Fruit fly (Drosophila melanogaster) whole organism, embryonic: ENCODE data around the gene CG14655.

Source experiments
- CG14710 ChIP-seq: fragments of 200-800 bp; sonication (Bioruptor generic); optimal IDR thresholded peaks from 3 replicates; lab custom pipeline; 2019; ENCODE audit warnings: missing biosample characterization, mild to moderate bottlenecking, missing genetic modification characterization, moderate library complexity
- CG16813 ChIP-seq: fragments of 200-800 bp; sonication (Bioruptor generic); IDR thresholded peaks from 3 replicates; pipeline ENCODE4 v1.3.6; 2022; ENCODE audit warnings: missing biosample characterization, missing genetic modification characterization; ENCODE audit not compliant: partially characterized antibody
- Dll ChIP-seq: fragments of 200-800 bp; sonication (Bioruptor generic); IDR thresholded peaks from 4 replicates; pipeline ENCODE4 v1.3.6; 2022; ENCODE audit warnings: missing biosample characterization, missing genetic modification characterization; ENCODE audit not compliant: partially characterized antibody
- HLH4C ChIP-seq: fragments of 200-800 bp; sonication (Bioruptor generic); IDR thresholded peaks from 3 replicates; pipeline ENCODE4 v1.3.6; 2022; ENCODE audit warnings: missing biosample characterization, missing genetic modification characterization; ENCODE audit not compliant: partially characterized antibody
- dmrt11E ChIP-seq: fragments of 200-800 bp; sonication (Bioruptor generic); optimal IDR thresholded peaks from 3 replicates; lab custom pipeline; 2018; ENCODE audit warnings: missing biosample characterization, mild to moderate bottlenecking, missing genetic modification characterization, moderate library complexity
- jigr1 ChIP-seq: fragments of 200-800 bp; sonication (Bioruptor generic); IDR thresholded peaks from 3 replicates; pipeline ENCODE4 v1.3.6; 2022; ENCODE audit warnings: missing biosample characterization, missing genetic modification characterization
- mirr ChIP-seq: fragments of 200-800 bp; sonication (Bioruptor generic); optimal IDR thresholded peaks from 3 replicates; lab custom pipeline; 2018; ENCODE audit warnings: missing biosample characterization, mild to moderate bottlenecking, missing genetic modification characterization
- pita ChIP-seq: fragments of 200-800 bp; sonication (Bioruptor generic); optimal IDR thresholded peaks from 2 replicates; lab custom pipeline; 2017; ENCODE audit warnings: missing biosample characterization, mild to moderate bottlenecking, missing genetic modification characterization
- rib ChIP-seq: fragments of 200-800 bp; sonication (Bioruptor generic); IDR thresholded peaks from 2 replicates; pipeline ENCODE4 v1.3.6; 2022; ENCODE audit warnings: missing biosample characterization, missing genetic modification characterization
- stc ChIP-seq: fragments of 200-800 bp; sonication (Bioruptor generic); IDR thresholded peaks from 2 replicates; pipeline ENCODE4 v1.3.6; 2022; ENCODE audit warnings: missing biosample characterization, missing genetic modification characterization
- stwl ChIP-seq: fragments of 200-800 bp; sonication (Bioruptor generic); optimal IDR thresholded peaks from 3 replicates; lab custom pipeline; 2018; ENCODE audit warnings: missing biosample characterization, mild to moderate bottlenecking, missing genetic modification characterization, moderate library complexity
- vnd ChIP-seq: fragments of 200-800 bp; sonication (Bioruptor generic); IDR thresholded peaks from 3 replicates; pipeline ENCODE4 v1.3.6; 2022; ENCODE audit warnings: missing biosample characterization, missing genetic modification characterization; ENCODE audit not compliant: partially characterized antibody
- vvl ChIP-seq: fragments of 200-800 bp; sonication (Bioruptor generic); IDR thresholded peaks from 2 replicates; pipeline ENCODE4 v1.3.6; 2022; ENCODE audit warnings: missing biosample characterization, missing genetic modification characterization

Gene CG14655

DNA sequence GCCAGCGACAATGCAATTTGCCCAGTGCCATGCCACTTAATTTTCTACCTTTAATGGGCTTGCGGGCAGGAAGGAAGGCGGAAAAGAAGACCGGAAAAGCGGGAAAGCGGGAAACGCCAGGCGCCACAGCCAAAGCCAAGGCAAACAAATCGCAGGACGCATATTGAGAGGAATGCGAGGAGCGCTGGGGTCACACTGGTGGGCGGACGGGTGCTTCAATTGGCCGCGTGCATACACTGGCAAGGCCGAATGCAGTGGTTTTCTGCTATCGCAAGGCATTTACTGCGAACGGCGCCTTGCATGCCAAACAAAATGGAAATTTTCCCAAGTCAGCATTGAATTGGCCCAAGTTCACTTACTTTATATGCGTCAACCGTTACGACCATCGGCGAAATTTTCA is 51.7 kb downstream of the CG14655 start:
- TF ChIP-seq stwl (tag; lab: Kevin White, UChicago) (peak; percentile 95), HLH4C (GFP tag; lab: Robert Waterston, UW) (0 out of 3 replicates have a peak, but pooled peaks have one; percentile 26), vnd (0 out of 3 replicates have a peak, but pooled peaks have one; percentile 28), rib (GFP tag; lab: Robert Waterston, UW) (no peak), stc (GFP tag; lab: Robert Waterston, UW) (no peak), pita (no peak), mirr (GFP tag; lab: Kevin White, UChicago) (no peak), vvl (GFP tag; lab: Robert Waterston, UW) (0 out of 2 replicates have a peak, but pooled peaks have one; percentile 30), dmrt11E (tag; lab: Kevin White, UChicago) (no peak), Dll (GFP tag; lab: Robert Waterston, UW) (0 out of 4 replicates have a peak, but pooled peaks have one; percentile 13), CG16813 (GFP tag; lab: Robert Waterston, UW) (peak; percentile 49; the same call in 2 of the 3 replicates), jigr1 (GFP tag; lab: Robert Waterston, UW) (0 out of 3 replicates have a peak, but pooled peaks have one; percentile 23), CG14710 (peak; percentile 90)
